Fruit fly (Drosophila melanogaster): Measurements from ENCODE around the gene ND-MNLL.

The ND-MNLL gene

DNA sequence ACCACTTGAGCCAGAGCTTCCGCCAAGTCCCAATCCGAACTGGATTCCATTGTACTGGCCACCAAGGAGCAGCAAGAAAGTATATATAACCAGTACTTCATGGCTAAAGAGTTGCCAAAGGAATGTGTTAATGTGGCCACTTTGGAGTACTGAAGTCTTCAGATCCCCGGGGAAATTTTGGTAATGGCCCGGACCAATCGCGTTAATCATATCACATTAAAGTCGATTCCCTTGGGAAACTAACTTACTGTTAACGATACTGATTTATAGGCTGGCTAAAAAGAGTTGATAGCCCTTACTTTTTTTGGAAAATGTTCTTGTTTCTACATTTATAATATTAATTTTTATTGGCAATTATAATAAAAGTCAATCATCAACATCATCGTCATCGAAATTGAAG lies 26.7 kb downstream of the ND-MNLL start, which contains the start of gene Ir7b:
Gene Ir7b, minus strand, starts transcription at position 101 of the 400 bp plus-strand sequence.
- TF ChIP-seq noc (tag; optimal IDR thresholded peaks at IDR 0.05) = no peak

DNA sequence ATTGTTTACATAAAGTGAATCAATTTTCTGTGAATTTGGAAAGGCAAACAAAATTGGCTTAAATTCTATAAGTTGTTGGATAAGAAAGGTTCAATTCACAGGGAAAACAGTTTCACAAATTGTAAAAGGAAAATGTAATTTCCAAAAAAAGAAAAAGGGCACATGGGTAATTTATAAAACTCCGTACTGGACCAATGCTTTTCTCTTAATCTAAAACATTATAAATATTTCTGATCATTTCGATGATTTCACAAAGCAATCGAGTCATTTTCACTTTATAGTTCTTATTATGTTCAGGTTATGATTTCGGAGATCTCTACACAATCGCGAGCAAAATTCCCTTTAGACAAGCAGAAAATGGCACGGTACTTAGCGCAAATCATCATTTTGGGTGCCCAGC lies 35.7 kb downstream of the ND-MNLL start, which contains the start of gene CG1409:
Gene CG1409, plus strand, starts transcription at position 301 of the 400 bp plus-strand sequence.
- TF ChIP-seq noc (tag; optimal IDR thresholded peaks at IDR 0.05) = no peak

DNA sequence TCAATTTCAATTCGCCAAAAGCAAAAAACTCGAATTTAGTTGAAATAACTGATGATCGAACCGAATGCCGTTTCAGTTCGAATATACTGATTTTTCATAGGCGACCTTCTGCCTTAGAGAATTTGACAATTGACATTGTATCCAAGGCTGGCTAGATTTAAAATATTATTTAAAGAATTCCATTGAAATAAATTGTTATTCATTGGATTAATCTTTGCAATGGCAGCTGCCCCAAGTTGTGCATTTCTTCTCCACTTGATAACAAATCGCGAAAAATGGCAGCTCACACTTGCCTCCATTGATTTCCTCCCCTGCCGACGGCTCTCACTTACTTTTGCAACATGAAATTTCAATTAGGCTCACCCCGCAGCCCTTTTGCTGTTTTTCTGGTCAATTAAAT lies 39.5 kb downstream of the ND-MNLL start, which contains the start of gene CG10920:
Gene CG10920, minus strand, starts transcription at position 101 of the 400 bp plus-strand sequence.
- TF ChIP-seq noc (tag; optimal IDR thresholded peaks at IDR 0.05) = no peak
